Fruit fly (Drosophila melanogaster) whole organism: Measurements from ENCODE around the gene APC7.

Source experiments
- CG8478 ChIP-seq: fragments of >200 bp; optimal IDR thresholded peaks from 2 replicates; lab custom pipeline; 2018; ENCODE audit warnings: inconsistent platforms
- Dll ChIP-seq: fragments of >200 bp; optimal IDR thresholded peaks from 2 replicates; lab custom pipeline; 2017

- TF ChIP-seq CG8478, result no peak
- TF ChIP-seq Dll (lab: Kevin White, UChicago), result no peak
Measured at dm6 chrX:6617372-6617771, 20.5 kb downstream of the APC7 start.
